Worm (Caenorhabditis elegans) whole organism, L4/young adult: ENCODE results near the gene pxmp-4.

ENCODE experiments used
- W03F9.2 ChIP-seq: fragments of 150-350 bp; optimal IDR thresholded peaks from 2 replicates; lab custom pipeline; 2014; ENCODE audit warnings: missing biosample characterization, missing genetic modification characterization
- dao-5 ChIP-seq: sonication (generic microtip); optimal IDR thresholded peaks from 2 replicates; lab custom pipeline; 2016; ENCODE audit warnings: missing genotype, missing genetic modification characterization, moderate library complexity, missing compliant biosample characterization
- him-1 ChIP-seq: sonication (generic microtip); optimal IDR thresholded peaks from 2 replicates; lab custom pipeline; 2016; ENCODE audit warnings: missing genotype, missing genetic modification reagents, missing genetic modification characterization, missing compliant biosample characterization

ce11 chrIV:290387-290786 is 46.6 kb downstream of the pxmp-4 start:
- TF ChIP-seq W03F9.2 (tag; lab: Kevin White, UChicago) (no peak), him-1 (tag; lab: Kevin White, UChicago) (no peak), dao-5 (no peak)
